Worm (Caenorhabditis elegans): ENCODE measurements around the gene nduf-2.2.

DNA sequence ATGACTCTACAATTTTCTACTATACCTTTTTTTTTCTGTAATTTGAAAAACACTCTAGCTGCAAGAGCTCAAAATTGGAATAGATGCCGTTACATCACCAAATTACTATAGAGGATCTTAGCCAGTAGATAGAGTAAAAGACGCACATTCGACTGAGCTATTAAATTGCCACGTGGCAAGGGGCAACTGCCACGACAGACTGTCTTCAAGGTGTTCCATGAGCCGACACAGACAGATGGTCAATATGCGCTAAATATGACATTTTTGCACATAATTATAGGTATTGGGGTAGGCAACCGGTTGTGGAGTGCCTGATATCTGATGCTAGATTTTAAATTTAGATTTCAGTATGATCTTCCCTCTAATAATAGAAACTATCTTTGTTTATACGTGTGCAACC is 14.4 kb downstream of the nduf-2.2 start:
- TF ChIP-seq unc-62 (GFP tag; optimal IDR thresholded peaks at IDR 0.05) (no peak), ceh-40 (GFP tag; IDR thresholded peaks at IDR 0.05) (no peak), lin-35 (GFP tag; optimal IDR thresholded peaks at IDR 0.05) (no peak)

All from whole organism, young adult.